Worm (Caenorhabditis elegans) whole organism, L3 larva: ENCODE data around the gene hsp-90.

Experiments
- R02D3.7 ChIP-seq: fragments of 150-350 bp; optimal IDR thresholded peaks from 2 replicates; lab custom pipeline; 2014; ENCODE audit warnings: missing biosample characterization, missing genetic modification characterization
- ZK546.5 ChIP-seq: sonication (generic microtip); optimal IDR thresholded peaks from 2 replicates; lab custom pipeline; 2017; ENCODE audit warnings: missing biosample characterization, missing genetic modification characterization
- aly-2 ChIP-seq: fragments of 150-350 bp; optimal IDR thresholded peaks from 2 replicates; lab custom pipeline; 2014; ENCODE audit warnings: missing biosample characterization, missing genetic modification characterization
- ceh-16 ChIP-seq: sonication (generic microtip); optimal IDR thresholded peaks from 2 replicates; lab custom pipeline; 2017; ENCODE audit warnings: missing biosample characterization, missing genetic modification characterization
- ceh-28 ChIP-seq: fragments of 150-350 bp; optimal IDR thresholded peaks from 2 replicates; lab custom pipeline; 2014; ENCODE audit warnings: missing biosample characterization, missing genetic modification reagents, missing genetic modification characterization
- ceh-82 ChIP-seq: fragments of 150-350 bp; optimal IDR thresholded peaks from 2 replicates; lab custom pipeline; 2014; ENCODE audit warnings: missing biosample characterization, missing genetic modification characterization
- ceh-9 ChIP-seq: sonication (generic microtip); optimal IDR thresholded peaks from 2 replicates; lab custom pipeline; 2018; ENCODE audit warnings: missing biosample characterization, missing genetic modification characterization
- daf-12 ChIP-seq: fragments of 150-350 bp; optimal IDR thresholded peaks from 2 replicates; lab custom pipeline; 2014; ENCODE audit warnings: missing biosample characterization, missing genetic modification reagents, missing genetic modification characterization
- egl-27 ChIP-seq: sonication (generic microtip); optimal IDR thresholded peaks from 4 replicates; lab custom pipeline; 2017; ENCODE audit warnings: missing biosample characterization, missing genetic modification reagents, missing genetic modification characterization
- egl-5 ChIP-seq: fragments of 150-350 bp; optimal IDR thresholded peaks from 2 replicates; lab custom pipeline; 2017; ENCODE audit warnings: missing biosample characterization, missing genetic modification reagents, missing genetic modification characterization, inconsistent platforms
- elt-1 ChIP-seq: fragments of 150-350 bp; optimal IDR thresholded peaks from 2 replicates; lab custom pipeline; 2014; ENCODE audit warnings: missing biosample characterization, missing genetic modification characterization
- elt-2 ChIP-seq: sonication (generic microtip); optimal IDR thresholded peaks from 2 replicates; lab custom pipeline; 2016; ENCODE audit warnings: missing genetic modification reagents, mild to moderate bottlenecking, missing genetic modification characterization, missing compliant biosample characterization
- elt-3 ChIP-seq, 3 experiments: fragments of 150-350 bp in 1 of 3; sonication (generic microtip) in 2 of 3; optimal IDR thresholded peaks; 2 replicates in 2 of 3; 4 replicates in 1 of 3; lab custom pipeline; 2014 to 2017; ENCODE audit warnings: missing biosample characterization in 3 of 3, missing genetic modification characterization in 3 of 3
- eor-1 ChIP-seq, 2 experiments: fragments of 150-350 bp; optimal IDR thresholded peaks; 2 replicates each; lab custom pipeline; 2014 to 2018; ENCODE audit warnings: missing biosample characterization in 2 of 2, missing genetic modification characterization in 2 of 2
- fkh-10 ChIP-seq: sonication (generic microtip); optimal IDR thresholded peaks from 2 replicates; lab custom pipeline; 2017; ENCODE audit warnings: missing biosample characterization, missing genetic modification reagents, missing genetic modification characterization
- fkh-2 ChIP-seq: fragments of 150-350 bp; optimal IDR thresholded peaks from 2 replicates; lab custom pipeline; 2014; ENCODE audit warnings: missing biosample characterization, missing genetic modification reagents, missing genetic modification characterization
- hmg-11 ChIP-seq: sonication (generic microtip); optimal IDR thresholded peaks from 2 replicates; lab custom pipeline; 2016; ENCODE audit warnings: missing genetic modification characterization, missing compliant biosample characterization
- jun-1 ChIP-seq: fragments of 150-350 bp; optimal IDR thresholded peaks from 2 replicates; lab custom pipeline; 2014; ENCODE audit warnings: missing biosample characterization, missing genetic modification reagents, missing genetic modification characterization
- lin-15B ChIP-seq: fragments of 150-350 bp; optimal IDR thresholded peaks from 2 replicates; lab custom pipeline; 2014; ENCODE audit warnings: missing biosample characterization, missing genetic modification characterization
- lin-39 ChIP-seq: fragments of 150-350 bp; optimal IDR thresholded peaks from 2 replicates; lab custom pipeline; 2018; ENCODE audit warnings: missing biosample characterization, missing genetic modification reagents, missing genetic modification characterization
- lsy-12 ChIP-seq: sonication (generic microtip); optimal IDR thresholded peaks from 2 replicates; lab custom pipeline; 2016; ENCODE audit warnings: mild to moderate bottlenecking, missing genetic modification characterization, missing compliant biosample characterization
- mdl-1 ChIP-seq: fragments of 150-350 bp; optimal IDR thresholded peaks from 2 replicates; lab custom pipeline; 2014; ENCODE audit warnings: missing biosample characterization, missing genetic modification characterization
- mml-1 ChIP-seq: fragments of 150-350 bp; sonication (generic microtip); optimal IDR thresholded peaks from 3 replicates; lab custom pipeline; 2014; ENCODE audit warnings: missing biosample characterization, missing genetic modification characterization
- nfya-1 ChIP-seq: sonication (generic microtip); optimal IDR thresholded peaks from 2 replicates; lab custom pipeline; 2017; ENCODE audit warnings: missing genetic modification characterization, mild to moderate bottlenecking, missing compliant biosample characterization, antibody characterized with exemption, moderate library complexity; ENCODE audit not compliant: insufficient read depth
- nhr-11 ChIP-seq: fragments of 150-350 bp; optimal IDR thresholded peaks from 2 replicates; lab custom pipeline; 2014; ENCODE audit warnings: missing biosample characterization, missing genetic modification characterization
- nhr-12 ChIP-seq: fragments of 150-350 bp; optimal IDR thresholded peaks from 2 replicates; lab custom pipeline; 2014; ENCODE audit warnings: missing biosample characterization, missing genetic modification characterization
- nhr-23 ChIP-seq: fragments of 150-350 bp; optimal IDR thresholded peaks from 2 replicates; lab custom pipeline; 2014; ENCODE audit warnings: missing biosample characterization, missing genetic modification reagents, missing genetic modification characterization
- nhr-25 ChIP-seq: sonication (generic microtip); optimal IDR thresholded peaks from 2 replicates; lab custom pipeline; 2017; ENCODE audit warnings: missing biosample characterization, missing genetic modification characterization
- nhr-28 ChIP-seq: fragments of 150-350 bp; optimal IDR thresholded peaks from 2 replicates; lab custom pipeline; 2014; ENCODE audit warnings: missing biosample characterization, missing genetic modification characterization
- nhr-76 ChIP-seq: fragments of 150-350 bp; sonication (generic microtip); optimal IDR thresholded peaks from 5 replicates; lab custom pipeline; 2014; ENCODE audit warnings: missing biosample characterization, missing genetic modification characterization
- nhr-77 ChIP-seq: fragments of 150-350 bp; optimal IDR thresholded peaks from 2 replicates; lab custom pipeline; 2014; ENCODE audit warnings: missing biosample characterization, missing genetic modification characterization
- pha-4 ChIP-seq: fragments of 150-350 bp; optimal IDR thresholded peaks from 2 replicates; lab custom pipeline; 2014; ENCODE audit warnings: missing biosample characterization, missing genetic modification reagents, missing genetic modification characterization
- pqm-1 ChIP-seq: fragments of 150-350 bp; optimal IDR thresholded peaks from 2 replicates; lab custom pipeline; 2017; ENCODE audit warnings: missing biosample characterization, missing genetic modification characterization, inconsistent platforms
- skn-1 ChIP-seq: fragments of 150-350 bp; optimal IDR thresholded peaks from 2 replicates; lab custom pipeline; 2014; ENCODE audit warnings: missing biosample characterization, missing genetic modification characterization
- snpc-4 ChIP-seq: fragments of 150-350 bp; optimal IDR thresholded peaks from 2 replicates; lab custom pipeline; 2014; ENCODE audit warnings: missing biosample characterization, missing genetic modification characterization
- tbx-2 ChIP-seq: sonication (generic microtip); optimal IDR thresholded peaks from 2 replicates; lab custom pipeline; 2016; ENCODE audit warnings: mild to moderate bottlenecking, missing genetic modification characterization, missing compliant biosample characterization
- unc-39 ChIP-seq: sonication (generic microtip); optimal IDR thresholded peaks from 4 replicates; lab custom pipeline; 2017; ENCODE audit warnings: missing biosample characterization, missing genetic modification characterization
- unc-62 ChIP-seq: fragments of 150-350 bp; sonication (generic microtip); optimal IDR thresholded peaks from 4 replicates; lab custom pipeline; 2014; ENCODE audit warnings: missing biosample characterization, missing genetic modification reagents, missing genetic modification characterization
- ztf-11 ChIP-seq: fragments of 150-350 bp; optimal IDR thresholded peaks from 2 replicates; lab custom pipeline; 2014; ENCODE audit warnings: missing biosample characterization, missing genetic modification characterization
- ztf-4 ChIP-seq: fragments of 150-350 bp; optimal IDR thresholded peaks from 2 replicates; lab custom pipeline; 2014; ENCODE audit warnings: missing biosample characterization, missing genetic modification characterization

Gene hsp-90

DNA sequence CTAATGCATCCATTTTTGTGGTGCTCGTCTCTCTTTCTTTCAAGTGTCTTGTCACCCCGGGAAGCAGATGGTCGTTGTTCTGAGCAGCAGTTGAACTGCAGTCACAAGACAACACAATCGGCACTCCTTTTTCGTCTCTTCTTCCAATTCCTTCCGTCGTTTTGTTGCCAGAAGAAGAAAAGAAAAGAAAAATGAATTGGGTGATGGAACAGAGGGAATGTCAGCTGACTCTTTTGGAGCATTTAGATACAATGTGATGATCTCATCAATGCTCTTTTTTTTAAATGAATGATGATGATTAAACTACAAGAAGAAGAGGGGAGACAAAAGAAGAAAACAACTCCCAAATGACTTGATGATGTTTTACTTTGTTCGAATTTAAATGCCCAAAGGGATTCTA is 34.8 kb upstream of the hsp-90 start:
- TF ChIP-seq hmg-11 (tag; lab: Kevin White, UChicago): no peak
- no peak for TF ChIP-seq eor-1 (tag; optimal IDR thresholded peaks at IDR 0.05; lab: Kevin White, UChicago)
- TF ChIP-seq nfya-1 (tag; lab: Kevin White, UChicago): peak; percentile 6
- TF ChIP-seq egl-5: peak; percentile 39
- no peak for TF ChIP-seq nhr-11 (tag; lab: Kevin White, UChicago)
- TF ChIP-seq ceh-16 (tag; lab: Kevin White, UChicago): no peak
- TF ChIP-seq nhr-28 (tag; lab: Kevin White, UChicago): no peak
- TF ChIP-seq elt-1: no peak
- peak; percentile 17 for TF ChIP-seq skn-1 (tag; lab: Kevin White, UChicago)
- no peak for TF ChIP-seq pha-4 (tag; lab: Kevin White, UChicago)
- no peak for TF ChIP-seq unc-62 (GFP tag; lab: Kevin White, UChicago)
- TF ChIP-seq ceh-82 (tag; lab: Kevin White, UChicago): no peak
- no peak for TF ChIP-seq lin-15B (tag; lab: Kevin White, UChicago)
- TF ChIP-seq fkh-10 (GFP tag; lab: Kevin White, UChicago): peak; percentile 12
- TF ChIP-seq snpc-4 (tag; lab: Kevin White, UChicago): no peak
- TF ChIP-seq egl-27 (tag; lab: Kevin White, UChicago): no peak
- no peak for TF ChIP-seq unc-39 (tag; lab: Kevin White, UChicago)
- no peak for TF ChIP-seq mml-1
- TF ChIP-seq nhr-76 (tag; lab: Kevin White, UChicago): no peak
- TF ChIP-seq nhr-12: no peak
- no peak for TF ChIP-seq daf-12 (tag; lab: Kevin White, UChicago)
- TF ChIP-seq pqm-1 (tag; lab: Kevin White, UChicago): no peak
- TF ChIP-seq nhr-25 (tag; lab: Kevin White, UChicago): no peak
- no peak for TF ChIP-seq nhr-23 (tag; lab: Kevin White, UChicago)
- no peak for TF ChIP-seq fkh-2 (tag; lab: Kevin White, UChicago)
- TF ChIP-seq ztf-4 (tag; lab: Kevin White, UChicago): no peak
- TF ChIP-seq aly-2 (tag; lab: Kevin White, UChicago): no peak

DNA sequence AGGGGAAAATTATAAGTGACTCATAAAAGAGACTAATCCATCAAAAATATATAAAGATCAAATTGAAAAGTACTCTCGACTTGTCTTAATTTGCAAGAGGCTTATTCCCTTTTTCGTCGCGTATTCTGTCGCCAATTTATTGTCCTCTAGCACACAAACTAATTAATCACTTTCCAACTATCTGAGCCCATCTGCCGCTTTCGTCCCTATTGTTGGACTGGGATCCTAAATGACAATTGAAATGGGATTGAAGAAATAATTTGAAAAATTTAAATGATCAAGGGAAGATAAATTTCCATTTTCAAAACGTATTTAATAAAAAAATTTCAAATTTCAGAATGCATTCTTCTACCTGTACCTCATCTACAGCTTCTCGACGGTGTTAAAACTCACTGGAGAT is 34.1 kb upstream of the hsp-90 start:
- TF ChIP-seq pha-4 (tag; lab: Kevin White, UChicago): no peak
- no peak for TF ChIP-seq R02D3.7 (tag; lab: Kevin White, UChicago)
- no peak for TF ChIP-seq daf-12 (tag; lab: Kevin White, UChicago)
- no peak for TF ChIP-seq mml-1
- no peak for TF ChIP-seq nhr-25 (tag; lab: Kevin White, UChicago)
- no peak for TF ChIP-seq unc-62 (GFP tag; lab: Kevin White, UChicago)
- no peak for TF ChIP-seq ZK546.5
- TF ChIP-seq lsy-12: no peak
- no peak for TF ChIP-seq lin-15B (tag; lab: Kevin White, UChicago)
- TF ChIP-seq, all 47 proteins: peak for 0

- TF ChIP-seq ztf-11 (no peak), snpc-4 (tag; lab: Kevin White, UChicago) (no peak), tbx-2 (tag; lab: Kevin White, UChicago) (no peak), nhr-11 (tag; lab: Kevin White, UChicago) (no peak), jun-1 (no peak), ceh-82 (tag; lab: Kevin White, UChicago) (no peak), egl-5 (no peak), skn-1 (tag; lab: Kevin White, UChicago) (no peak), ceh-16 (tag; lab: Kevin White, UChicago) (no peak), nhr-77 (tag; lab: Kevin White, UChicago) (no peak), lsy-12 (no peak)
Observed at ce11 chrV:14655689-14656088, 29.0 kb upstream of the hsp-90 start.

DNA sequence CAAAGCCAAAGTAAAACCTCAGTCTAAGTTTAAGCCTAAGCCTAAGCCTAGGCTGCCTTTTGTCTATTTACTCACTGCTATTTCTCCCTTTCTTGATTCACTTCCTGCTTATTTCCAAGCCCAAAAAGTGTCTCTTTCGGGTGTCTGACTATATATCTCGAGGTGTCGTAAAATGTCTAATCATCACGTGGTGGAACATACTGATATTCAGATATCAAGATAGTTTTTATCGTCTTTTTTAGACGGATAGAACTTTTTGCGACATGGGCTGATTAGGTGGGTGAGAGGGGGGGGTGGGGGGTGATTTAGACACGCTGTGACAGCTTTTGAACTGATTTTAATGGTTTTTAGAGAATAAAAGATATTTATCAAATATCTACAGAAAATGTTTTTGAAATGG is 27.7 kb upstream of the hsp-90 start:
- TF ChIP-seq lin-39 (tag; lab: Kevin White, UChicago): no peak
- TF ChIP-seq mml-1: no peak

- no peak for TF ChIP-seq nhr-12
- TF ChIP-seq ceh-16 (tag; lab: Kevin White, UChicago): no peak
- no peak for TF ChIP-seq egl-27 (tag; lab: Kevin White, UChicago)
- TF ChIP-seq elt-3 (tag; optimal IDR thresholded peaks at IDR 0.05; lab: Kevin White, UChicago): peak in 2 of 3 experiments; percentile 54 to 63
- peak; percentile 16 for TF ChIP-seq nhr-23 (tag; lab: Kevin White, UChicago)
- TF ChIP-seq snpc-4 (tag; lab: Kevin White, UChicago): no peak
- no peak for TF ChIP-seq nhr-76 (tag; lab: Kevin White, UChicago)
- TF ChIP-seq daf-12 (tag; lab: Kevin White, UChicago): no peak
- peak; percentile 37 for TF ChIP-seq nhr-25 (tag; lab: Kevin White, UChicago)
- TF ChIP-seq ceh-28 (tag; lab: Kevin White, UChicago): no peak
- TF ChIP-seq pqm-1 (tag; lab: Kevin White, UChicago): no peak
- no peak for TF ChIP-seq mdl-1 (tag; lab: Kevin White, UChicago)
- TF ChIP-seq jun-1: no peak
- no peak for TF ChIP-seq elt-2 (tag; lab: Kevin White, UChicago)
- no peak for TF ChIP-seq ceh-9
Observed at ce11 chrV:14658131-14658530, 26.6 kb upstream of the hsp-90 start, which contains the start of gene slc-25A29. slc-25A29 (minus strand) TSS chrV:14658175.
